Worm (Caenorhabditis elegans) whole organism, mixed stage, embryonic: ENCODE measurements around the gene aakg-3.

Experiments used
- elt-3 ChIP-seq: fragments of 150-350 bp; optimal IDR thresholded peaks from 2 replicates; lab custom pipeline; 2014; ENCODE audit warnings: missing biosample characterization, missing genetic modification characterization
- flh-1 ChIP-seq: fragments of 200-800 bp; sonication (Bioruptor generic); optimal IDR thresholded peaks from 2 replicates; lab custom pipeline; 2018; ENCODE audit warnings: mild to moderate bottlenecking, missing genetic modification characterization, moderate library complexity, missing compliant biosample characterization
- lin-13 ChIP-seq: fragments of 150-350 bp; optimal IDR thresholded peaks from 2 replicates; lab custom pipeline; 2014; ENCODE audit warnings: missing biosample characterization, missing genetic modification characterization
- lsy-2 ChIP-seq: fragments of 150-350 bp; optimal IDR thresholded peaks from 2 replicates; lab custom pipeline; 2014; ENCODE audit warnings: missing biosample characterization, missing genetic modification characterization
- mep-1 ChIP-seq: fragments of 150-350 bp; optimal IDR thresholded peaks from 2 replicates; lab custom pipeline; 2017; ENCODE audit warnings: missing biosample characterization, missing genetic modification reagents, missing genetic modification characterization, inconsistent platforms
- nhr-237 ChIP-seq: fragments of 150-350 bp; optimal IDR thresholded peaks from 2 replicates; lab custom pipeline; 2014; ENCODE audit warnings: missing biosample characterization, missing genetic modification characterization
- pha-4 ChIP-seq: fragments of 150-350 bp; optimal IDR thresholded peaks from 2 replicates; lab custom pipeline; 2018; ENCODE audit warnings: missing biosample characterization, missing genetic modification reagents, missing genetic modification characterization
- sem-2 ChIP-seq: fragments of 200-800 bp; sonication (Bioruptor generic); optimal IDR thresholded peaks from 2 replicates; lab custom pipeline; 2018; ENCODE audit warnings: mild to moderate bottlenecking, missing genetic modification characterization, missing compliant biosample characterization
- snpc-4 ChIP-seq: fragments of 150-350 bp; optimal IDR thresholded peaks from 2 replicates; lab custom pipeline; 2014; ENCODE audit warnings: missing biosample characterization, missing genetic modification characterization
- zip-8 ChIP-seq: fragments of 150-350 bp; optimal IDR thresholded peaks from 2 replicates; lab custom pipeline; 2014; ENCODE audit warnings: missing biosample characterization, missing genetic modification characterization
- ztf-11 ChIP-seq: fragments of 150-350 bp; optimal IDR thresholded peaks from 2 replicates; lab custom pipeline; 2014; ENCODE audit warnings: missing biosample characterization, missing genetic modification characterization

DNA sequence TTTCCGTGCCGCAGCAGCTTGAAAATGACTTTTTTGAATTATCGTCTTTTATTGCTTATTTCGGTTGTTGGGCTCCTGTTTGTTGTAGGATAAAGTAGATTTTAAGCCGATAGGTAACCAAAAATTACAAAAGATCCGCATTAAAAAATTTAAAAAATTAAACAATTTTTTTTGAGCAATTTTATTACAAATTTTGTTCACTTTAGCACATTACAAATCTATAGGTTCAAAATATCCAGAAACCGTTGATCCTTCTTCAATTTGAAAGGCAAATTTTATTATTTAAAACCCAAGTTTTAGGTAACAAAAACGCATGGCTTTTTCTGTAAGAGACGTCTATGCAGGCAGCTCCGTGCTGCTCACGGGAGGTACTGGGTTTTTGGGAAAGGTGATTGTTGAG, 43.2 kb upstream of the aakg-3 start, which contains the start of gene fard-1:
- TF ChIP-seq sem-2 (GFP tag; lab: Kevin White, UChicago), result no peak
- TF ChIP-seq flh-1, result no peak
- no peak for TF ChIP-seq elt-3 (tag; lab: Kevin White, UChicago)
- TF ChIP-seq pha-4 (tag; lab: Kevin White, UChicago), result no peak
- TF ChIP-seq zip-8 (tag; lab: Kevin White, UChicago), result no peak
- TF ChIP-seq lin-13 (tag; lab: Kevin White, UChicago), result no peak
- no peak for TF ChIP-seq nhr-237 (tag; lab: Kevin White, UChicago)
- TF ChIP-seq ztf-11 (tag; lab: Kevin White, UChicago), result no peak
- no peak for TF ChIP-seq lsy-2 (tag; lab: Kevin White, UChicago)
- no peak for TF ChIP-seq snpc-4
- TF ChIP-seq mep-1, result no peak
